Fruit fly (Drosophila melanogaster) whole organism, embryonic: ENCODE measurements around the gene CG5172.

Experiments used
- Ada2b ChIP-seq: fragments of 200-800 bp; sonication (Bioruptor generic); IDR thresholded peaks from 2 replicates; pipeline ENCODE4 v1.3.6; 2022; ENCODE audit warnings: missing biosample characterization, missing genetic modification characterization
- Aef1 ChIP-seq: fragments of 200-800 bp; sonication (Bioruptor generic); IDR thresholded peaks from 3 replicates; pipeline ENCODE4 v1.3.6; 2022; ENCODE audit warnings: missing biosample characterization, missing genetic modification characterization
- CG10274 ChIP-seq: fragments of 200-800 bp; sonication (Bioruptor generic); optimal IDR thresholded peaks from 3 replicates; lab custom pipeline; 2017; ENCODE audit warnings: missing biosample characterization, mild to moderate bottlenecking, missing genetic modification characterization
- CG10366 ChIP-seq: fragments of 200-800 bp; sonication (Bioruptor generic); IDR thresholded peaks from 2 replicates; pipeline ENCODE4 v1.3.6; 2022; ENCODE audit warnings: missing biosample characterization, missing genetic modification characterization
- CG10543 ChIP-seq: fragments of 200-800 bp; sonication (Bioruptor generic); optimal IDR thresholded peaks from 3 replicates; lab custom pipeline; 2017; ENCODE audit warnings: missing biosample characterization, mild to moderate bottlenecking, missing genetic modification characterization, moderate library complexity
- CG11398 ChIP-seq: fragments of 200-800 bp; sonication (Bioruptor generic); optimal IDR thresholded peaks from 2 replicates; lab custom pipeline; 2016; ENCODE audit warnings: missing biosample characterization, missing genetic modification characterization
- CG12071 ChIP-seq: fragments of 200-800 bp; sonication (Bioruptor generic); optimal IDR thresholded peaks from 3 replicates; lab custom pipeline; 2018; ENCODE audit warnings: missing biosample characterization, mild to moderate bottlenecking, missing genetic modification characterization
- CG12744 ChIP-seq: fragments of 200-800 bp; sonication (Bioruptor generic); optimal IDR thresholded peaks from 2 replicates; lab custom pipeline; 2016; ENCODE audit warnings: missing biosample characterization, missing genetic modification characterization
- CG13424 ChIP-seq: fragments of 200-800 bp; sonication (Bioruptor generic); optimal IDR thresholded peaks from 2 replicates; lab custom pipeline; 2019; ENCODE audit warnings: missing biosample characterization, mild to moderate bottlenecking, missing genetic modification characterization, moderate library complexity
- CG1647 ChIP-seq: fragments of 200-800 bp; sonication (Bioruptor generic); optimal IDR thresholded peaks from 3 replicates; lab custom pipeline; 2016; ENCODE audit warnings: missing biosample characterization, missing genetic modification characterization
- CG16863 ChIP-seq: fragments of 200-800 bp; sonication (Bioruptor generic); optimal IDR thresholded peaks from 3 replicates; lab custom pipeline; 2016; ENCODE audit warnings: missing biosample characterization, missing genetic modification characterization
- CG17359 ChIP-seq: fragments of 200-800 bp; sonication (Bioruptor generic); optimal IDR thresholded peaks from 3 replicates; lab custom pipeline; 2018; ENCODE audit warnings: missing biosample characterization, mild to moderate bottlenecking, missing genetic modification characterization, moderate library complexity
- CG18764 ChIP-seq: fragments of 200-800 bp; sonication (Bioruptor generic); optimal IDR thresholded peaks from 3 replicates; lab custom pipeline; 2016; ENCODE audit warnings: missing biosample characterization, missing genetic modification characterization
- CG3995 ChIP-seq: fragments of 200-800 bp; sonication (Bioruptor generic); optimal IDR thresholded peaks from 3 replicates; lab custom pipeline; 2016; ENCODE audit warnings: missing biosample characterization, missing genetic modification characterization
- CG6765 ChIP-seq: fragments of 200-800 bp; sonication (Bioruptor generic); optimal IDR thresholded peaks from 3 replicates; lab custom pipeline; 2017; ENCODE audit warnings: missing biosample characterization, mild to moderate bottlenecking, missing genetic modification characterization
- CG7556 ChIP-seq: fragments of 200-800 bp; sonication (Bioruptor generic); optimal IDR thresholded peaks from 2 replicates; lab custom pipeline; 2017; ENCODE audit warnings: missing biosample characterization, mild to moderate bottlenecking, missing genetic modification characterization
- CG9932 ChIP-seq: fragments of 200-800 bp; sonication (Bioruptor generic); IDR thresholded peaks from 2 replicates; pipeline ENCODE4 v1.3.6; 2022; ENCODE audit warnings: missing biosample characterization, missing genetic modification characterization
- CoRest ChIP-seq: fragments of 200-800 bp; sonication (Bioruptor generic); optimal IDR thresholded peaks from 3 replicates; lab custom pipeline; 2018; ENCODE audit warnings: missing biosample characterization, mild to moderate bottlenecking, missing genetic modification characterization, moderate library complexity
- D19B ChIP-seq: fragments of 200-800 bp; sonication (Bioruptor generic); optimal IDR thresholded peaks from 2 replicates; lab custom pipeline; 2017; ENCODE audit warnings: missing biosample characterization, mild to moderate bottlenecking, missing genetic modification characterization
- ERR ChIP-seq: fragments of 200-800 bp; sonication (Bioruptor generic); optimal IDR thresholded peaks from 2 replicates; lab custom pipeline; 2016; ENCODE audit warnings: missing biosample characterization, missing genetic modification characterization
- GATAe ChIP-seq: fragments of 200-800 bp; sonication (Bioruptor generic); conservative IDR thresholded peaks from 2 replicates; pipeline ENCODE4 v1.3.6; 2022; ENCODE audit warnings: missing biosample characterization, missing genetic modification characterization
- HLH3B ChIP-seq: fragments of 200-800 bp; sonication (Bioruptor generic); IDR thresholded peaks from 2 replicates; pipeline ENCODE4 v1.3.6; 2022; ENCODE audit warnings: missing biosample characterization, missing genetic modification characterization
- Hand ChIP-seq: fragments of 200-800 bp; sonication (Bioruptor generic); optimal IDR thresholded peaks from 2 replicates; lab custom pipeline; 2017; ENCODE audit warnings: mild to moderate bottlenecking, missing biosample characterization, missing genetic modification reagents, missing genetic modification characterization
- HmgD ChIP-seq: fragments of 200-800 bp; sonication (Bioruptor generic); optimal IDR thresholded peaks from 3 replicates; lab custom pipeline; 2016; ENCODE audit warnings: missing biosample characterization, missing genetic modification characterization
- HmgZ ChIP-seq: fragments of 200-800 bp; sonication (Bioruptor generic); optimal IDR thresholded peaks from 2 replicates; lab custom pipeline; 2018; ENCODE audit warnings: missing biosample characterization, mild to moderate bottlenecking, missing genetic modification characterization
- Hr51 ChIP-seq, 2 experiments: fragments of 200-800 bp; sonication (Bioruptor generic); optimal IDR thresholded peaks; 2 replicates in 1 of 2; 3 replicates in 1 of 2; lab custom pipeline; 2016 to 2018; ENCODE audit warnings: missing biosample characterization in 2 of 2, missing genetic modification characterization in 2 of 2, mild to moderate bottlenecking in 1 of 2, moderate library complexity in 1 of 2
- Hr78 ChIP-seq, 2 experiments: fragments of 200-800 bp in 1 of 2; fragments of >200 bp in 1 of 2; sonication (Bioruptor generic) in 1 of 2; optimal IDR thresholded peaks; 2 replicates each; lab custom pipeline; 2017 to 2019; ENCODE audit warnings: missing biosample characterization in 2 of 2, missing genetic modification characterization in 2 of 2, mild to moderate bottlenecking in 1 of 2, moderate library complexity in 1 of 2
- Hsf ChIP-seq: fragments of 200-800 bp; sonication (Bioruptor generic); optimal IDR thresholded peaks from 3 replicates; lab custom pipeline; 2016; ENCODE audit warnings: missing biosample characterization, missing genetic modification characterization
- Poxn ChIP-seq: fragments of 200-800 bp; sonication (Bioruptor generic); IDR thresholded peaks from 2 replicates; pipeline ENCODE4 v1.3.6; 2022; ENCODE audit warnings: missing biosample characterization, missing genetic modification characterization
- Scr ChIP-seq: fragments of 200-800 bp; sonication (Bioruptor generic); IDR thresholded peaks from 2 replicates; pipeline ENCODE4 v1.3.6; 2022; ENCODE audit warnings: missing biosample characterization, missing genetic modification characterization; ENCODE audit not compliant: partially characterized antibody
- Taf1 ChIP-seq: fragments of 200-800 bp; sonication (Bioruptor generic); IDR thresholded peaks from 2 replicates; pipeline ENCODE4 v1.3.6; 2022; ENCODE audit warnings: missing biosample characterization, missing genetic modification characterization
- btn ChIP-seq: fragments of 200-800 bp; sonication (Bioruptor generic); optimal IDR thresholded peaks from 2 replicates; lab custom pipeline; 2016; ENCODE audit warnings: missing biosample characterization, missing genetic modification characterization
- cato ChIP-seq: fragments of 200-800 bp; sonication (Bioruptor generic); optimal IDR thresholded peaks from 2 replicates; lab custom pipeline; 2016; ENCODE audit warnings: missing biosample characterization, missing genetic modification characterization, borderline replicate concordance
- chn ChIP-seq: fragments of 200-800 bp; sonication (Bioruptor generic); optimal IDR thresholded peaks from 2 replicates; lab custom pipeline; 2016; ENCODE audit warnings: missing biosample characterization, missing genetic modification characterization
- da ChIP-seq: fragments of 200-800 bp; sonication (Bioruptor generic); optimal IDR thresholded peaks from 2 replicates; lab custom pipeline; 2016; ENCODE audit warnings: missing biosample characterization, missing genetic modification characterization
- disco-r ChIP-seq: fragments of 200-800 bp; sonication (Bioruptor generic); optimal IDR thresholded peaks from 2 replicates; lab custom pipeline; 2016; ENCODE audit warnings: missing biosample characterization, missing genetic modification characterization
- fd3F ChIP-seq: fragments of 200-800 bp; sonication (Bioruptor generic); optimal IDR thresholded peaks from 2 replicates; lab custom pipeline; 2018; ENCODE audit warnings: missing biosample characterization, mild to moderate bottlenecking, missing genetic modification characterization, moderate library complexity
- hb ChIP-seq: fragments of 200-800 bp; sonication (Bioruptor generic); IDR thresholded peaks from 3 replicates; pipeline ENCODE4 v1.3.6; 2022; ENCODE audit warnings: missing biosample characterization, missing genetic modification characterization; ENCODE audit not compliant: partially characterized antibody
- her ChIP-seq: fragments of 200-800 bp; sonication (Bioruptor generic); optimal IDR thresholded peaks from 2 replicates; lab custom pipeline; 2016; ENCODE audit warnings: missing biosample characterization, missing genetic modification characterization
- insv ChIP-seq, 2 experiments: fragments of 200-800 bp; sonication (Bioruptor generic); optimal IDR thresholded peaks; 3 replicates each; lab custom pipeline; 2016 to 2018; ENCODE audit warnings: missing biosample characterization in 2 of 2, missing genetic modification characterization in 2 of 2
- inv ChIP-seq: fragments of 200-800 bp; sonication (Bioruptor generic); IDR thresholded peaks from 2 replicates; pipeline ENCODE4 v1.3.6; 2022; ENCODE audit warnings: missing biosample characterization, missing genetic modification characterization; ENCODE audit not compliant: partially characterized antibody
- jing ChIP-seq: fragments of 200-800 bp; sonication (Bioruptor generic); optimal IDR thresholded peaks from 2 replicates; lab custom pipeline; 2018; ENCODE audit warnings: missing biosample characterization, mild to moderate bottlenecking, missing genetic modification characterization
- knrl ChIP-seq: fragments of 200-800 bp; sonication (Bioruptor generic); IDR thresholded peaks from 3 replicates; pipeline ENCODE4 v1.3.6; 2022; ENCODE audit warnings: missing biosample characterization, missing genetic modification characterization; ENCODE audit not compliant: partially characterized antibody
- lbe ChIP-seq: fragments of 200-800 bp; sonication (Bioruptor generic); optimal IDR thresholded peaks from 2 replicates; lab custom pipeline; 2016; ENCODE audit warnings: missing biosample characterization, mild to moderate bottlenecking, missing genetic modification characterization
- lilli ChIP-seq: fragments of 200-800 bp; sonication (Bioruptor generic); optimal IDR thresholded peaks from 3 replicates; lab custom pipeline; 2016; ENCODE audit warnings: missing biosample characterization, missing genetic modification characterization
- maf-S ChIP-seq: fragments of 200-800 bp; sonication (Bioruptor generic); optimal IDR thresholded peaks from 2 replicates; lab custom pipeline; 2016; ENCODE audit warnings: missing biosample characterization, missing genetic modification characterization
- org-1 ChIP-seq: fragments of 200-800 bp; sonication (Bioruptor generic); optimal IDR thresholded peaks from 2 replicates; lab custom pipeline; 2017; ENCODE audit warnings: missing biosample characterization, missing genetic modification characterization
- pita ChIP-seq: fragments of 200-800 bp; sonication (Bioruptor generic); optimal IDR thresholded peaks from 2 replicates; lab custom pipeline; 2017; ENCODE audit warnings: missing biosample characterization, mild to moderate bottlenecking, missing genetic modification characterization
- psq ChIP-seq: fragments of 200-800 bp; sonication (Bioruptor generic); optimal IDR thresholded peaks from 2 replicates; lab custom pipeline; 2017; ENCODE audit warnings: missing biosample characterization, missing genetic modification characterization
- toy ChIP-seq: fragments of 200-800 bp; sonication (Bioruptor generic); IDR thresholded peaks from 2 replicates; pipeline ENCODE4 v1.3.6; 2022; ENCODE audit warnings: missing biosample characterization, missing genetic modification characterization

The CG5172 gene

dm6 chrX:17229475-17230169 lies 8.4 kb downstream of the CG5172 start (continued):
- TF ChIP-seq insv (GFP tag; optimal IDR thresholded peaks at IDR 0.05; lab: Kevin White, UChicago) (no peak), chn (GFP tag; lab: Kevin White, UChicago) (peak; percentile 37), CG11398 (GFP tag; lab: Kevin White, UChicago) (no peak), ERR (GFP tag; lab: Kevin White, UChicago) (no peak), CG13424 (tag; lab: Kevin White, UChicago) (no peak), Hsf (GFP tag; lab: Kevin White, UChicago) (no peak), jing (peak; percentile 8), cato (GFP tag; lab: Kevin White, UChicago) (no peak), knrl (GFP tag; lab: Robert Waterston, UW) (no peak), CoRest (tag; lab: Kevin White, UChicago) (peak; percentile 50), CG1647 (GFP tag; lab: Kevin White, UChicago) (no peak), CG12071 (GFP tag; lab: Kevin White, UChicago) (no peak), CG9932 (GFP tag; lab: Robert Waterston, UW) (peak; percentile 30; the same call in 1 of the 2 replicates), Hr78 (GFP tag; optimal IDR thresholded peaks at IDR 0.05; lab: Kevin White, UChicago) (peak in 1 of 2 experiments; percentile 49), lbe (no peak), D19B (GFP tag; lab: Kevin White, UChicago) (no peak), pita (GFP tag; lab: Kevin White, UChicago) (peak; percentile 16), CG10543 (GFP tag; lab: Kevin White, UChicago) (no peak), Hr51 (GFP tag; optimal IDR thresholded peaks at IDR 0.05; lab: Kevin White, UChicago) (peak in 1 of 2 experiments; percentile 36), CG7556 (GFP tag; lab: Kevin White, UChicago) (peak; percentile 2), Hand (GFP tag; lab: Kevin White, UChicago) (no peak), fd3F (GFP tag; lab: Kevin White, UChicago) (no peak), her (GFP tag; lab: Kevin White, UChicago) (no peak), maf-S (GFP tag; lab: Kevin White, UChicago) (no peak), psq (GFP tag; lab: Kevin White, UChicago) (no peak), lilli (GFP tag; lab: Kevin White, UChicago) (peak; percentile 42), inv (GFP tag; lab: Robert Waterston, UW) (no peak), da (GFP tag; lab: Kevin White, UChicago) (no peak), CG16863 (no peak), Taf1 (GFP tag; lab: Robert Waterston, UW) (no peak), Scr (GFP tag; lab: Robert Waterston, UW) (no peak), CG17359 (tag; lab: Kevin White, UChicago) (no peak), hb (GFP tag; lab: Robert Waterston, UW) (no peak), CG12744 (GFP tag; lab: Kevin White, UChicago) (no peak), toy (GFP tag; lab: Robert Waterston, UW) (no peak), btn (GFP tag; lab: Kevin White, UChicago) (no peak), org-1 (no peak), HmgD (GFP tag; lab: Kevin White, UChicago) (no peak), Ada2b (no peak), GATAe (GFP tag; lab: Robert Waterston, UW) (no peak), CG6765 (GFP tag; lab: Kevin White, UChicago) (no peak), CG10366 (GFP tag; lab: Robert Waterston, UW) (no peak), Poxn (GFP tag; lab: Robert Waterston, UW) (no peak), HLH3B (no peak), CG18764 (no peak), Aef1 (GFP tag; lab: Robert Waterston, UW) (no peak), CG10274 (no peak), CG3995 (GFP tag; lab: Kevin White, UChicago) (no peak), HmgZ (tag; lab: Kevin White, UChicago) (no peak), disco-r (GFP tag; lab: Kevin White, UChicago) (no peak)
